Worm (Caenorhabditis elegans): ENCODE data around the gene Y46E12A.2.

DNA sequence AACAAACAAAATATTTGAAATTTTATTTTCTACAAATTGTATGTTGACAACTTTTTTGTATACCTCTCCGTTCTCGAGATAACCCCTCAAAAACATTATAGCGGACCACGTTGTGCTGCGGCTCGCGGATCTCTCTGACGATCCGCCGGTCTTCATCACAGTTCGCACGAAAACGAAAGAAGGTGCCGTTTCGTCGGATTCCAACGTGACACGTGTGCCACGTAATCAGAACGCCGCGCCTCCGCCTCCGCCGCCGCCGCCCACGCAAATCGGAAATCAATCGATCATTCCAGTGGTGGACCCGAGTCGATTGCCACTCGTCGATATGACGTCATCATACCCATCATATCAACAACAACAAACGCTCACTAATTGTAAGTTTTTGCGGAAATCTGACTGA is 40.7 kb downstream of the Y46E12A.2 start:
- no peak for TF ChIP-seq ama-1 (optimal IDR thresholded peaks at IDR 0.05)
- TF ChIP-seq ama-1 (GFP tag; optimal IDR thresholded peaks at IDR 0.05), result no peak
- TF ChIP-seq chd-7 (tag; optimal IDR thresholded peaks at IDR 0.05), result no peak
- TF ChIP-seq efl-1 (GFP tag; optimal IDR thresholded peaks at IDR 0.05), result no peak
- no peak for TF ChIP-seq ztf-22 (GFP tag; optimal IDR thresholded peaks at IDR 0.05)
- no peak for TF ChIP-seq ztf-25 (GFP tag; IDR thresholded peaks at IDR 0.05)

Measured in whole organism, young adult.